Worm (Caenorhabditis elegans) whole organism, L1 larva: Measurements from ENCODE around the gene Y102A11A.9.

Experiments used
- ama-1 ChIP-seq: fragments of 150-350 bp; optimal IDR thresholded peaks from 2 replicates; lab custom pipeline; 2014
- elt-3 ChIP-seq, 6 experiments: fragments of 150-350 bp in 1 of 6; sonication (generic microtip); optimal IDR thresholded peaks; 2 replicates each; lab custom pipeline; 2017 to 2018; ENCODE audit warnings: missing biosample characterization in 6 of 6, missing genetic modification characterization in 6 of 6, inconsistent platforms in 1 of 6
- mdl-1 ChIP-seq, 2 experiments: fragments of 150-350 bp; optimal IDR thresholded peaks; 2 replicates each; lab custom pipeline; 2014 to 2017; ENCODE audit warnings: missing biosample characterization in 2 of 2, missing genetic modification characterization in 2 of 2, inconsistent platforms in 1 of 2
- mep-1 ChIP-seq: fragments of 150-350 bp; optimal IDR thresholded peaks from 2 replicates; lab custom pipeline; 2014; ENCODE audit warnings: missing biosample characterization, missing genetic modification characterization
- nhr-84 ChIP-seq: sonication (generic microtip); optimal IDR thresholded peaks from 2 replicates; lab custom pipeline; 2017; ENCODE audit warnings: missing biosample characterization, missing genetic modification characterization
- unc-62 ChIP-seq: fragments of 150-350 bp; optimal IDR thresholded peaks from 2 replicates; lab custom pipeline; 2014; ENCODE audit warnings: missing biosample characterization, missing genetic modification reagents, missing genetic modification characterization
- ztf-11 ChIP-seq, 2 experiments: sonication (generic microtip); optimal IDR thresholded peaks; 2 replicates each; lab custom pipeline; 2016 to 2017; ENCODE audit warnings: missing genetic modification characterization in 2 of 2, missing biosample characterization in 1 of 2, missing compliant biosample characterization in 1 of 2

ce11 chrX:1989576-1989975 lies 23.4 kb upstream of the Y102A11A.9 start, which contains the start of gene meg-3:
- no peak for TF ChIP-seq ama-1 (lab: Kevin White, UChicago)
- TF ChIP-seq mep-1 (tag; lab: Kevin White, UChicago): no peak
- no peak for TF ChIP-seq nhr-84 (tag; lab: Kevin White, UChicago)
- no peak for TF ChIP-seq ztf-11 (tag; optimal IDR thresholded peaks at IDR 0.05; lab: Kevin White, UChicago)
- TF ChIP-seq unc-62 (GFP tag; lab: Kevin White, UChicago): no peak
- TF ChIP-seq mdl-1 (tag; optimal IDR thresholded peaks at IDR 0.05; lab: Kevin White, UChicago): no peak
- TF ChIP-seq elt-3 (tag; optimal IDR thresholded peaks at IDR 0.05; lab: Kevin White, UChicago): no peak
